Worm (Caenorhabditis elegans) whole organism, L4 larva: ENCODE results near the gene F41B4.3.

ENCODE experiments used
- D1046.2 ChIP-seq: fragments of 200-800 bp; sonication (Bioruptor generic); IDR thresholded peaks from 2 replicates; pipeline ENCODE4 v1.3.6; 2022; ENCODE audit warnings: missing genetic modification characterization, missing compliant biosample characterization
- F10B5.3 ChIP-seq: sonication (generic microtip); optimal IDR thresholded peaks from 2 replicates; lab custom pipeline; 2016; ENCODE audit warnings: mild to moderate bottlenecking, missing genetic modification characterization, missing compliant biosample characterization
- R02D3.7 ChIP-seq: fragments of 150-350 bp; sonication (generic microtip); optimal IDR thresholded peaks from 3 replicates; lab custom pipeline; 2014; ENCODE audit warnings: missing biosample characterization, missing genetic modification characterization
- T26A8.4 ChIP-seq: fragments of 200-800 bp; sonication (Bioruptor generic); IDR thresholded peaks from 2 replicates; pipeline ENCODE4 v1.3.6; 2022; ENCODE audit warnings: missing genetic modification characterization, missing compliant biosample characterization
- Y48G9A.11 ChIP-seq: fragments of 200-800 bp; sonication (Bioruptor generic); IDR thresholded peaks from 2 replicates; pipeline ENCODE4 v1.3.6; 2022; ENCODE audit warnings: missing genetic modification reagents, missing genetic modification characterization, missing compliant biosample characterization
- Y5F2A.4 ChIP-seq: fragments of 200-800 bp; sonication (Bioruptor generic); optimal IDR thresholded peaks from 2 replicates; lab custom pipeline; 2018; ENCODE audit warnings: mild to moderate bottlenecking, missing genetic modification characterization, missing compliant biosample characterization
- ZK337.2 ChIP-seq: fragments of 200-800 bp; sonication (Bioruptor generic); IDR thresholded peaks from 2 replicates; pipeline ENCODE4 v1.3.6; 2022; ENCODE audit warnings: missing genetic modification reagents, missing genetic modification characterization, missing compliant biosample characterization
- arid-1 ChIP-seq: fragments of 200-800 bp; sonication (Bioruptor generic); conservative IDR thresholded peaks from 2 replicates; pipeline ENCODE4 v1.3.6; 2022; ENCODE audit warnings: missing genetic modification reagents, missing genetic modification characterization, missing compliant biosample characterization
- ceh-20 ChIP-seq: fragments of 200-800 bp; sonication (Bioruptor generic); IDR thresholded peaks from 2 replicates; pipeline ENCODE4 v1.3.6; 2022; ENCODE audit warnings: missing genetic modification reagents, missing genetic modification characterization, missing compliant biosample characterization
- ceh-32 ChIP-seq: sonication (generic microtip); optimal IDR thresholded peaks from 2 replicates; lab custom pipeline; 2016; ENCODE audit warnings: mild to moderate bottlenecking, missing genetic modification characterization, missing compliant biosample characterization; ENCODE audit not compliant: poor library complexity
- ceh-44 ChIP-seq: fragments of 200-800 bp; sonication (Bioruptor generic); IDR thresholded peaks from 2 replicates; pipeline ENCODE4 v1.3.6; 2022; ENCODE audit warnings: missing genetic modification reagents, missing genetic modification characterization, missing compliant biosample characterization
- ceh-62 ChIP-seq: sonication (generic microtip); optimal IDR thresholded peaks from 2 replicates; lab custom pipeline; 2017; ENCODE audit warnings: missing biosample characterization, missing genetic modification characterization
- ceh-82 ChIP-seq: sonication (generic microtip); optimal IDR thresholded peaks from 2 replicates; lab custom pipeline; 2017; ENCODE audit warnings: missing biosample characterization, missing genetic modification characterization
- daf-12 ChIP-seq: fragments of 150-350 bp; optimal IDR thresholded peaks from 2 replicates; lab custom pipeline; 2014; ENCODE audit warnings: missing biosample characterization, missing genetic modification reagents, missing genetic modification characterization
- daf-8 ChIP-seq: fragments of 200-800 bp; sonication (Bioruptor generic); IDR thresholded peaks from 2 replicates; pipeline ENCODE4 v1.3.6; 2022; ENCODE audit warnings: missing genetic modification characterization, missing compliant biosample characterization
- dmd-8 ChIP-seq: fragments of 200-800 bp; sonication (Bioruptor generic); IDR thresholded peaks from 2 replicates; pipeline ENCODE4 v1.3.6; 2022; ENCODE audit warnings: missing genetic modification characterization, missing compliant biosample characterization
- dmd-9 ChIP-seq: fragments of 200-800 bp; sonication (Bioruptor generic); IDR thresholded peaks from 2 replicates; pipeline ENCODE4 v1.3.6; 2022; ENCODE audit warnings: missing genetic modification reagents, missing genetic modification characterization, missing compliant biosample characterization
- dpl-1 ChIP-seq: fragments of 150-350 bp; optimal IDR thresholded peaks from 2 replicates; lab custom pipeline; 2014; ENCODE audit warnings: missing biosample characterization, missing genetic modification reagents, missing genetic modification characterization
- duxl-1 ChIP-seq: sonication (generic microtip); optimal IDR thresholded peaks from 2 replicates; lab custom pipeline; 2016; ENCODE audit warnings: mild to moderate bottlenecking, missing genetic modification characterization, moderate library complexity, missing compliant biosample characterization; ENCODE audit not compliant: poor library complexity
- fkh-10 ChIP-seq: fragments of 150-350 bp; optimal IDR thresholded peaks from 2 replicates; lab custom pipeline; 2014; ENCODE audit warnings: missing biosample characterization, missing genetic modification reagents, missing genetic modification characterization
- jun-1 ChIP-seq: fragments of 150-350 bp; optimal IDR thresholded peaks from 2 replicates; lab custom pipeline; 2014; ENCODE audit warnings: missing biosample characterization, missing genetic modification reagents, missing genetic modification characterization
- lim-7 ChIP-seq: fragments of 200-800 bp; sonication (Bioruptor generic); IDR thresholded peaks from 2 replicates; pipeline ENCODE4 v1.3.6; 2022; ENCODE audit warnings: missing genetic modification characterization, missing compliant biosample characterization
- lin-1 ChIP-seq: fragments of 200-800 bp; sonication (Bioruptor generic); IDR thresholded peaks from 2 replicates; pipeline ENCODE4 v1.3.6; 2022; ENCODE audit warnings: missing genetic modification reagents, missing genetic modification characterization, missing compliant biosample characterization
- lin-13 ChIP-seq: fragments of 150-350 bp; optimal IDR thresholded peaks from 2 replicates; lab custom pipeline; 2014; ENCODE audit warnings: missing biosample characterization, missing genetic modification reagents, missing genetic modification characterization
- lin-39 ChIP-seq: fragments of 150-350 bp; optimal IDR thresholded peaks from 2 replicates; lab custom pipeline; 2014; ENCODE audit warnings: missing biosample characterization, missing genetic modification reagents, missing genetic modification characterization
- lsy-2 ChIP-seq, 2 experiments: fragments of 150-350 bp in 1 of 2; sonication (generic microtip) in 1 of 2; optimal IDR thresholded peaks; 2 replicates each; lab custom pipeline; 2014 to 2017; ENCODE audit warnings: missing biosample characterization in 2 of 2, missing genetic modification characterization in 2 of 2
- madf-9 ChIP-seq: fragments of 200-800 bp; sonication (Bioruptor generic); conservative IDR thresholded peaks from 2 replicates; pipeline ENCODE4 v1.3.6; 2022; ENCODE audit warnings: missing genetic modification reagents, missing genetic modification characterization, missing compliant biosample characterization
- mdt-29 ChIP-seq: fragments of 200-800 bp; sonication (Bioruptor generic); IDR thresholded peaks from 2 replicates; pipeline ENCODE4 v1.3.6; 2022; ENCODE audit warnings: missing genetic modification reagents, missing genetic modification characterization, missing compliant biosample characterization
- mes-2 ChIP-seq: sonication (generic microtip); optimal IDR thresholded peaks from 2 replicates; lab custom pipeline; 2016; ENCODE audit warnings: missing genotype, mild to moderate bottlenecking, missing genetic modification characterization, missing compliant biosample characterization; ENCODE audit not compliant: poor library complexity, severe bottlenecking
- mxl-3 ChIP-seq: fragments of 200-800 bp; sonication (Bioruptor generic); optimal IDR thresholded peaks from 2 replicates; lab custom pipeline; 2018; ENCODE audit warnings: mild to moderate bottlenecking, missing genetic modification characterization, missing compliant biosample characterization
- nhr-11 ChIP-seq: fragments of 150-350 bp; optimal IDR thresholded peaks from 2 replicates; lab custom pipeline; 2014; ENCODE audit warnings: missing biosample characterization, missing genetic modification characterization
- nhr-237 ChIP-seq: sonication (generic microtip); optimal IDR thresholded peaks from 2 replicates; lab custom pipeline; 2017; ENCODE audit warnings: missing biosample characterization, missing genetic modification characterization
- nhr-28 ChIP-seq: fragments of 150-350 bp; optimal IDR thresholded peaks from 2 replicates; lab custom pipeline; 2014; ENCODE audit warnings: missing biosample characterization, missing genetic modification characterization
- nhr-41 ChIP-seq: fragments of 200-800 bp; sonication (Bioruptor generic); IDR thresholded peaks from 2 replicates; pipeline ENCODE4 v1.3.6; 2022; ENCODE audit warnings: missing genetic modification reagents, missing genetic modification characterization, missing compliant biosample characterization
- nhr-42 ChIP-seq: fragments of 200-800 bp; sonication (Bioruptor generic); IDR thresholded peaks from 2 replicates; pipeline ENCODE4 v1.3.6; 2022; ENCODE audit warnings: missing genetic modification characterization, missing compliant biosample characterization
- nhr-48 ChIP-seq: sonication (generic microtip); optimal IDR thresholded peaks from 2 replicates; lab custom pipeline; 2016; ENCODE audit warnings: mild to moderate bottlenecking, missing genetic modification characterization, missing compliant biosample characterization
- nhr-77 ChIP-seq: fragments of 150-350 bp; optimal IDR thresholded peaks from 2 replicates; lab custom pipeline; 2014; ENCODE audit warnings: missing biosample characterization, missing genetic modification characterization
- pha-4 ChIP-seq, 2 experiments: fragments of 150-350 bp in 1 of 2; fragments of 200-800 bp in 1 of 2; sonication (Bioruptor generic) in 1 of 2; IDR thresholded peaks in 1 of 2; optimal IDR thresholded peaks in 1 of 2; 2 replicates each; pipeline versions ENCODE4 v1.3.6 to Lab custom; 2014 to 2022; ENCODE audit warnings: missing genetic modification characterization in 2 of 2, missing genetic modification reagents in 2 of 2, missing biosample characterization in 1 of 2, missing compliant biosample characterization in 1 of 2
- rbr-2 ChIP-seq: sonication (generic microtip); optimal IDR thresholded peaks from 2 replicates; lab custom pipeline; 2016; ENCODE audit warnings: missing genotype, missing genetic modification characterization, missing compliant biosample characterization
- saeg-2 ChIP-seq: fragments of 200-800 bp; sonication (Bioruptor generic); IDR thresholded peaks from 2 replicates; pipeline ENCODE4 v1.3.6; 2022; ENCODE audit warnings: missing genetic modification reagents, missing genetic modification characterization, missing compliant biosample characterization
- sdz-12 ChIP-seq: fragments of 200-800 bp; sonication (Bioruptor generic); optimal IDR thresholded peaks from 2 replicates; lab custom pipeline; 2018; ENCODE audit warnings: mild to moderate bottlenecking, missing genetic modification characterization, missing compliant biosample characterization
- snpc-1.2 ChIP-seq: fragments of 200-800 bp; sonication (Bioruptor generic); IDR thresholded peaks from 2 replicates; pipeline ENCODE4 v1.3.6; 2022; ENCODE audit warnings: missing genetic modification reagents, missing genetic modification characterization, missing compliant biosample characterization
- tag-97 ChIP-seq: fragments of 200-800 bp; sonication (Bioruptor generic); IDR thresholded peaks from 2 replicates; pipeline ENCODE4 v1.3.6; 2022; ENCODE audit warnings: missing genetic modification characterization, missing compliant biosample characterization
- tra-1 ChIP-seq: fragments of 200-800 bp; sonication (Bioruptor generic); IDR thresholded peaks from 2 replicates; pipeline ENCODE4 v1.3.6; 2022; ENCODE audit warnings: missing genetic modification reagents, missing genetic modification characterization, missing compliant biosample characterization
- unc-130 ChIP-seq: sonication (generic microtip); optimal IDR thresholded peaks from 2 replicates; lab custom pipeline; 2016; ENCODE audit warnings: missing genetic modification reagents, missing genetic modification characterization, missing compliant biosample characterization
- unc-62 ChIP-seq, 3 experiments: fragments of 150-350 bp in 1 of 3; sonication (generic microtip); optimal IDR thresholded peaks in 2 of 3; peaks in 1 of 3; 1 replicate in 1 of 3; 2 replicates in 2 of 3; lab custom pipeline; 2014 to 2017; ENCODE audit warnings: missing biosample characterization in 3 of 3, missing genetic modification characterization in 3 of 3, missing genetic modification reagents in 3 of 3, missing genotype in 1 of 3
- vab-7 ChIP-seq: fragments of 200-800 bp; sonication (Bioruptor generic); IDR thresholded peaks from 2 replicates; pipeline ENCODE4 v1.3.6; 2022; ENCODE audit warnings: missing genetic modification reagents, missing genetic modification characterization, missing compliant biosample characterization
- zag-1 ChIP-seq: fragments of 150-350 bp; optimal IDR thresholded peaks from 2 replicates; lab custom pipeline; 2014; ENCODE audit warnings: missing biosample characterization, missing genetic modification characterization
- zfp-3 ChIP-seq: fragments of 200-800 bp; sonication (Bioruptor generic); conservative IDR thresholded peaks from 2 replicates; pipeline ENCODE4 v1.3.6; 2022; ENCODE audit warnings: missing genetic modification reagents, missing genetic modification characterization, missing compliant biosample characterization
- zip-11 ChIP-seq: fragments of 200-800 bp; sonication (Bioruptor generic); IDR thresholded peaks from 2 replicates; pipeline ENCODE4 v1.3.6; 2022; ENCODE audit warnings: missing genetic modification characterization, missing compliant biosample characterization

Gene F41B4.3

ce11 chrX:6867707-6868106 is 31.8 kb upstream of the F41B4.3 start (continued):
- peak; percentile 69 for TF ChIP-seq nhr-42 (GFP tag; lab: Robert Waterston, UW)
- TF ChIP-seq sdz-12 = no peak
- peak; percentile 60; the same call in 1 of the 2 replicates for TF ChIP-seq mdt-29 (GFP tag; lab: Robert Waterston, UW)
- TF ChIP-seq daf-8 (GFP tag; lab: Robert Waterston, UW) = 0 out of 2 replicates have a peak, but pooled peaks have one; percentile 33
- peak; percentile 69 for TF ChIP-seq mxl-3
- peak; percentile 92 for TF ChIP-seq lim-7
- TF ChIP-seq nhr-48 = peak; percentile 61
- peak; percentile 91 for TF ChIP-seq pha-4 (GFP tag; IDR thresholded peaks at IDR 0.05; lab: Robert Waterston, UW)
- no peak for TF ChIP-seq pha-4 (tag; optimal IDR thresholded peaks at IDR 0.05; lab: Kevin White, UChicago)
- peak in 1 of 2 experiments; percentile 53 for TF ChIP-seq unc-62 (GFP tag; optimal IDR thresholded peaks at IDR 0.05 in 1 of 2; lab: Kevin White, UChicago)
- no peak for TF ChIP-seq unc-62 (tag; optimal IDR thresholded peaks at IDR 0.05; lab: Kevin White, UChicago)
- TF ChIP-seq rbr-2 (tag; lab: Kevin White, UChicago) = peak; percentile 73
- peak; percentile 20 for TF ChIP-seq nhr-28 (tag; lab: Kevin White, UChicago)
- no peak for TF ChIP-seq nhr-77 (tag; lab: Kevin White, UChicago)
- TF ChIP-seq mes-2 (tag; lab: Kevin White, UChicago) = peak; percentile 85
- TF ChIP-seq dpl-1 (GFP tag; lab: Kevin White, UChicago) = no peak
- peak; percentile 91 for TF ChIP-seq arid-1
- peak; percentile 47; the same call in 1 of the 2 replicates for TF ChIP-seq D1046.2 (GFP tag; lab: Robert Waterston, UW)
- peak; percentile 25; the same call in 1 of the 2 replicates for TF ChIP-seq zfp-3 (GFP tag; lab: Robert Waterston, UW)
- TF ChIP-seq lin-1 (GFP tag; lab: Robert Waterston, UW) = peak; percentile 88
- TF ChIP-seq ceh-44 (GFP tag; lab: Robert Waterston, UW) = peak; percentile 70; the same call in 1 of the 2 replicates
- no peak for TF ChIP-seq nhr-11 (tag; lab: Kevin White, UChicago)
- 0 out of 2 replicates have a peak, but pooled peaks have one; percentile 4 for TF ChIP-seq ZK337.2 (GFP tag; lab: Robert Waterston, UW)
- TF ChIP-seq lin-13 (GFP tag; lab: Kevin White, UChicago) = peak; percentile 73
- peak; percentile 85 for TF ChIP-seq T26A8.4
- peak; percentile 89 for TF ChIP-seq duxl-1
- peak; percentile 69; the same call in 1 of the 2 replicates for TF ChIP-seq dmd-9 (GFP tag; lab: Robert Waterston, UW)
- TF ChIP-seq dmd-8 = peak; percentile 94
- TF ChIP-seq ceh-20 (GFP tag; lab: Robert Waterston, UW) = peak; percentile 64; the same call in 1 of the 2 replicates
- no peak for TF ChIP-seq zag-1 (tag; lab: Kevin White, UChicago)
- no peak for TF ChIP-seq ceh-32 (tag; lab: Kevin White, UChicago)
- no peak for TF ChIP-seq nhr-237 (tag; lab: Kevin White, UChicago)
- TF ChIP-seq lsy-2 (tag; optimal IDR thresholded peaks at IDR 0.05; lab: Kevin White, UChicago) = no peak
- TF ChIP-seq saeg-2 = peak; percentile 36; the same call in 1 of the 2 replicates
- TF ChIP-seq zip-11 (GFP tag; lab: Robert Waterston, UW) = peak; percentile 77; the same call in 1 of the 2 replicates
- peak; percentile 72 for TF ChIP-seq tra-1
- TF ChIP-seq snpc-1.2 = peak; percentile 95
- peak; percentile 73 for TF ChIP-seq F10B5.3 (tag; lab: Kevin White, UChicago)
- peak; percentile 92 for TF ChIP-seq vab-7
- peak; percentile 90 for TF ChIP-seq madf-9 (GFP tag; lab: Robert Waterston, UW)
- TF ChIP-seq nhr-41 (GFP tag; lab: Robert Waterston, UW) = peak; percentile 90
- no peak for TF ChIP-seq ceh-62 (tag; lab: Kevin White, UChicago)
- TF ChIP-seq jun-1 = no peak
- TF ChIP-seq Y48G9A.11 = peak; percentile 73
- TF ChIP-seq unc-130 (GFP tag; lab: Kevin White, UChicago) = no peak
- TF ChIP-seq Y5F2A.4 (GFP tag; lab: Kevin White, UChicago) = peak; percentile 77
- TF ChIP-seq tag-97 (GFP tag; lab: Robert Waterston, UW) = no peak
- TF ChIP-seq ceh-82 (tag; lab: Kevin White, UChicago) = no peak
- no peak for TF ChIP-seq lin-39 (tag; lab: Kevin White, UChicago)
- no peak for TF ChIP-seq daf-12
- TF ChIP-seq R02D3.7 (tag; lab: Kevin White, UChicago) = peak; percentile 2
- no peak for TF ChIP-seq fkh-10 (GFP tag; lab: Kevin White, UChicago)
